Worm (Caenorhabditis elegans): Measurements from ENCODE around the gene rabn-5.
A peak's percentile ranks its signal among the peaks of the same experiment; 100 is the strongest.

Gene rabn-5

ce11 chrIII:5876867-5877641 is 12.7 kb downstream of the rabn-5 start (continued):
- TF ChIP-seq lin-39 (tag; optimal IDR thresholded peaks at IDR 0.05) (no peak), skn-1 (tag; optimal IDR thresholded peaks at IDR 0.05) (no peak), blmp-1 (tag; optimal IDR thresholded peaks at IDR 0.05; ENCODE audit: insufficient read depth) (no peak), C34F6.9 (tag; optimal IDR thresholded peaks at IDR 0.05) (no peak), aly-2 (tag; optimal IDR thresholded peaks at IDR 0.05) (no peak), nhr-237 (tag; optimal IDR thresholded peaks at IDR 0.05) (no peak), peb-1 (tag; optimal IDR thresholded peaks at IDR 0.05) (no peak), sem-4 (tag; optimal IDR thresholded peaks at IDR 0.05) (no peak), unc-62 (GFP tag; optimal IDR thresholded peaks at IDR 0.05) (no peak), nhr-21 (tag; optimal IDR thresholded peaks at IDR 0.05) (peak; percentile 52), ZK546.5 (tag; optimal IDR thresholded peaks at IDR 0.05) (no peak)

- TF ChIP-seq unc-55 (GFP tag; optimal IDR thresholded peaks at IDR 0.05), result peak; percentile 15
- TF ChIP-seq nhr-6 (tag; optimal IDR thresholded peaks at IDR 0.05), result no peak
- TF ChIP-seq C34F6.9 (tag; optimal IDR thresholded peaks at IDR 0.05), result peak; percentile 18
- peak; percentile 52 for TF ChIP-seq blmp-1 (tag; optimal IDR thresholded peaks at IDR 0.05; ENCODE audit: insufficient read depth)
- TF ChIP-seq nhr-25 (tag; optimal IDR thresholded peaks at IDR 0.05), result peak; percentile 8
- TF ChIP-seq lsy-2 (tag; optimal IDR thresholded peaks at IDR 0.05), result peak in 1 of 2 experiments; percentile 76
- no peak for TF ChIP-seq ceh-82 (tag; optimal IDR thresholded peaks at IDR 0.05)
- TF ChIP-seq skn-1 (tag; optimal IDR thresholded peaks at IDR 0.05), result no peak
- no peak for TF ChIP-seq ztf-1 (GFP tag; conservative IDR thresholded peaks at IDR 0.05)
Measured at ce11 chrIII:5878215-5878614, 13.9 kb downstream of the rabn-5 start, which contains the start of the genes mig-21 and F01F1.2. Gene mig-21, minus strand, starts transcription at chrIII:5878380. Gene F01F1.2, plus strand, starts transcription at chrIII:5878554.

- TF ChIP-seq lin-13 (GFP tag; optimal IDR thresholded peaks at IDR 0.05) (peak; percentile 41), sma-3 (GFP tag; optimal IDR thresholded peaks at IDR 0.05) (no peak), skn-1 (tag; optimal IDR thresholded peaks at IDR 0.05) (no peak), crh-2 (tag; optimal IDR thresholded peaks at IDR 0.05) (peak; percentile 52), blmp-1 (tag; optimal IDR thresholded peaks at IDR 0.05; ENCODE audit: insufficient read depth) (no peak), snpc-4 (tag; optimal IDR thresholded peaks at IDR 0.05) (no peak), C34F6.9 (tag; optimal IDR thresholded peaks at IDR 0.05) (peak; percentile 56), nhr-25 (tag; optimal IDR thresholded peaks at IDR 0.05) (peak; percentile 17), unc-55 (GFP tag; optimal IDR thresholded peaks at IDR 0.05) (peak; percentile 55), gmeb-1 (tag; optimal IDR thresholded peaks at IDR 0.05) (peak; percentile 1), lsy-2 (tag; optimal IDR thresholded peaks at IDR 0.05) (peak; percentile 9 to 57)
Measured at ce11 chrIII:5879291-5879968, 15.1 kb downstream of the rabn-5 start, which contains the start of gene hpo-10. Gene hpo-10, plus strand, starts transcription at chrIII:5879489.

- TF ChIP-seq ztf-4 (tag; optimal IDR thresholded peaks at IDR 0.05), result no peak
- no peak for TF ChIP-seq peb-1 (tag; optimal IDR thresholded peaks at IDR 0.05)
- no peak for TF ChIP-seq mab-5 (tag; optimal IDR thresholded peaks at IDR 0.05)
- no peak for TF ChIP-seq dmd-4 (tag; optimal IDR thresholded peaks at IDR 0.05)
- TF ChIP-seq C34F6.9 (tag; optimal IDR thresholded peaks at IDR 0.05), result no peak
- TF ChIP-seq nhr-23 (tag; optimal IDR thresholded peaks at IDR 0.05), result no peak
- no peak for TF ChIP-seq zag-1 (tag; optimal IDR thresholded peaks at IDR 0.05)
- TF ChIP-seq lin-39 (tag; optimal IDR thresholded peaks at IDR 0.05), result no peak
Measured at ce11 chrIII:5882284-5882683, 17.9 kb downstream of the rabn-5 start.

- TF ChIP-seq fos-1 (tag; optimal IDR thresholded peaks at IDR 0.05) (no peak), alr-1 (tag; optimal IDR thresholded peaks at IDR 0.05) (no peak), nhr-237 (tag; optimal IDR thresholded peaks at IDR 0.05) (no peak), sma-9 (GFP tag; optimal IDR thresholded peaks at IDR 0.05) (no peak), sma-9 (tag; optimal IDR thresholded peaks at IDR 0.05) (no peak), nhr-12 (tag; optimal IDR thresholded peaks at IDR 0.05) (no peak), elt-1 (tag; optimal IDR thresholded peaks at IDR 0.05) (no peak), nhr-129 (tag; optimal IDR thresholded peaks at IDR 0.05) (no peak), mdl-1 (tag; optimal IDR thresholded peaks at IDR 0.05) (no peak)
Measured at ce11 chrIII:5882823-5883222, 18.5 kb downstream of the rabn-5 start, which contains the start of gene F01F1.14. Gene F01F1.14, minus strand, starts transcription at chrIII:5882923.

Measured in whole organism, L2 larva.